Fruit fly (Drosophila melanogaster): ENCODE results near the gene CG14606.

DNA sequence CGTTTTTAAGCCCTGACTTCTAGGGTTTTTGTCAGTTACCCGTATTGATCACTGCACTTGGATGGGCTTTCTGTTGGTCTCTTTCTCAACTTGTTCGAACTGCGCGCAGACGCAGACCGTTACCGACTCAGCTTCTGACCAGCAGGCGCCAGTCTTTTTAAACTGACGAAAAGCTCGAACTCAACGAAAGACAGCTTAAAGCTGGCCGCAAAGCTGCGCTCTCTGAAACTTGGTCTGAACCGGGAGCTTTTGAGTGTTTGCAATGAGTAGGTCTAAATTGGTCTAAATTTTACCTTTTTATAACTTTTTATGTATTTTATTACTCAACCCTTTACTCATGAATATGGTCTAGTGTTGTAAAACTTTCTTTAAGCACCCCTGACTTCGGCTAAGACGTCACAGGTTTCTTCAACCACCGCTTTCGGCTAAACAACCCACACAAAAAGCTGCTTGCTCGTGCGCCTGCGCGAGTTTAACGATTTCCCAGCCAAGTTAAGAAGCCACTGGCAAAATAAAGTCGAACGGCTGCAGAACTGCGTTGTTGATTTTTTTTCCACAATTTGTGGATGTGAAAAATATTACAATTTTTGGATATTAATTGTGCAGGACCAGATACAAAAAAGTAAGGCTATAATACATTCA is 48.8 kb upstream of the CG14606 start, which contains the start of the genes Gld and Syt4:
- no peak for TF ChIP-seq Pif1A (GFP tag; optimal IDR thresholded peaks at IDR 0.05)
- no peak for TF ChIP-seq CG8301 (tag; optimal IDR thresholded peaks at IDR 0.05)
- TF ChIP-seq gl (tag; optimal IDR thresholded peaks at IDR 0.05): no peak
- no peak for TF ChIP-seq fd96Ca (GFP tag; IDR thresholded peaks at IDR 0.05)
- TF ChIP-seq Snoo (tag; optimal IDR thresholded peaks at IDR 0.05): no peak
- TF ChIP-seq Pif1B (GFP tag; optimal IDR thresholded peaks at IDR 0.05): no peak
- no peak for TF ChIP-seq EcR (GFP tag; optimal IDR thresholded peaks at IDR 0.05)
- TF ChIP-seq CG13204 (GFP tag; optimal IDR thresholded peaks at IDR 0.05): no peak
- no peak for TF ChIP-seq CG15710 (tag; optimal IDR thresholded peaks at IDR 0.05)
- no peak for TF ChIP-seq CG32121 (GFP tag; IDR thresholded peaks at IDR 0.05)
- no peak for TF ChIP-seq CG17806 (tag; optimal IDR thresholded peaks at IDR 0.05)
- no peak for TF ChIP-seq CG14655 (GFP tag; optimal IDR thresholded peaks at IDR 0.05)
